Worm (Caenorhabditis elegans) whole organism, L4 larva: ENCODE data around the gene arrd-8.

ENCODE experiments used
- F26F4.8 ChIP-seq: fragments of 200-800 bp; sonication (Bioruptor generic); conservative IDR thresholded peaks from 2 replicates; pipeline ENCODE4 v1.3.6; 2022; ENCODE audit warnings: missing genetic modification characterization, missing compliant biosample characterization
- F37D6.2 ChIP-seq: sonication (generic microtip); optimal IDR thresholded peaks from 2 replicates; lab custom pipeline; 2016; ENCODE audit warnings: mild to moderate bottlenecking, missing genetic modification characterization, missing compliant biosample characterization
- F49E8.2 ChIP-seq: sonication (generic microtip); optimal IDR thresholded peaks from 2 replicates; lab custom pipeline; 2016; ENCODE audit warnings: missing compliant biosample characterization, mild to moderate bottlenecking, missing genetic modification characterization, borderline replicate concordance
- R02D3.7 ChIP-seq: fragments of 150-350 bp; sonication (generic microtip); optimal IDR thresholded peaks from 3 replicates; lab custom pipeline; 2014; ENCODE audit warnings: missing biosample characterization, missing genetic modification characterization
- T20F7.1 ChIP-seq: fragments of 200-800 bp; sonication (Bioruptor generic); optimal IDR thresholded peaks from 2 replicates; lab custom pipeline; 2018; ENCODE audit warnings: mild to moderate bottlenecking, missing genetic modification characterization, missing compliant biosample characterization
- aha-1 ChIP-seq: fragments of 150-350 bp; peaks from one replicate; lab custom pipeline; 2014; ENCODE audit warnings: missing biosample characterization, missing genetic modification characterization
- ceh-20 ChIP-seq: fragments of 200-800 bp; sonication (Bioruptor generic); IDR thresholded peaks from 2 replicates; pipeline ENCODE4 v1.3.6; 2022; ENCODE audit warnings: missing genetic modification reagents, missing genetic modification characterization, missing compliant biosample characterization
- cey-2 ChIP-seq: sonication (generic microtip); optimal IDR thresholded peaks from 3 replicates; lab custom pipeline; 2017; ENCODE audit warnings: missing genetic modification characterization, mild to moderate bottlenecking, missing compliant biosample characterization, antibody characterized with exemption, borderline replicate concordance; ENCODE audit not compliant: insufficient read depth
- daf-16 ChIP-seq, 3 experiments: sonication (generic microtip); optimal IDR thresholded peaks; 2 replicates each; lab custom pipeline; 2016 to 2017; ENCODE audit warnings: missing genetic modification characterization in 3 of 3, missing genetic modification reagents in 3 of 3, mild to moderate bottlenecking in 2 of 3, missing compliant biosample characterization in 2 of 3, missing biosample characterization in 1 of 3, moderate library complexity in 1 of 3
- daf-19 ChIP-seq: fragments of 200-800 bp; sonication (Bioruptor generic); conservative IDR thresholded peaks from 2 replicates; pipeline ENCODE4 v1.3.6; 2022; ENCODE audit warnings: missing genetic modification characterization, missing compliant biosample characterization
- dmd-6 ChIP-seq: fragments of 200-800 bp; sonication (Bioruptor generic); IDR thresholded peaks from 2 replicates; pipeline ENCODE4 v1.3.6; 2022; ENCODE audit warnings: missing genetic modification reagents, missing genetic modification characterization, missing compliant biosample characterization
- dmd-8 ChIP-seq: fragments of 200-800 bp; sonication (Bioruptor generic); IDR thresholded peaks from 2 replicates; pipeline ENCODE4 v1.3.6; 2022; ENCODE audit warnings: missing genetic modification characterization, missing compliant biosample characterization
- dmd-9 ChIP-seq: fragments of 200-800 bp; sonication (Bioruptor generic); IDR thresholded peaks from 2 replicates; pipeline ENCODE4 v1.3.6; 2022; ENCODE audit warnings: missing genetic modification reagents, missing genetic modification characterization, missing compliant biosample characterization
- dpl-1 ChIP-seq: fragments of 150-350 bp; optimal IDR thresholded peaks from 2 replicates; lab custom pipeline; 2014; ENCODE audit warnings: missing biosample characterization, missing genetic modification reagents, missing genetic modification characterization
- duxl-1 ChIP-seq: sonication (generic microtip); optimal IDR thresholded peaks from 2 replicates; lab custom pipeline; 2016; ENCODE audit warnings: mild to moderate bottlenecking, missing genetic modification characterization, moderate library complexity, missing compliant biosample characterization; ENCODE audit not compliant: poor library complexity
- dve-1 ChIP-seq: sonication (generic microtip); optimal IDR thresholded peaks from 2 replicates; lab custom pipeline; 2017; ENCODE audit warnings: antibody characterized with exemption, mild to moderate bottlenecking, missing genetic modification characterization, missing compliant biosample characterization; ENCODE audit not compliant: insufficient read depth
- egl-43 ChIP-seq: fragments of 200-800 bp; sonication (Bioruptor generic); IDR thresholded peaks from 2 replicates; pipeline ENCODE4 v1.3.6; 2022; ENCODE audit warnings: missing genetic modification reagents, missing genetic modification characterization, missing compliant biosample characterization
- gei-8 ChIP-seq: fragments of 200-800 bp; sonication (Bioruptor generic); optimal IDR thresholded peaks from 2 replicates; lab custom pipeline; 2018; ENCODE audit warnings: mild to moderate bottlenecking, missing genetic modification characterization, missing compliant biosample characterization
- hif-1 ChIP-seq, 2 experiments: sonication (generic microtip); optimal IDR thresholded peaks; 2 replicates each; lab custom pipeline; 2016 to 2017; ENCODE audit warnings: missing compliant biosample characterization in 2 of 2, missing genetic modification characterization in 2 of 2, missing genetic modification reagents in 2 of 2, missing genotype in 2 of 2, mild to moderate bottlenecking in 1 of 2
- hlh-11 ChIP-seq: fragments of 200-800 bp; sonication (Bioruptor generic); optimal IDR thresholded peaks from 2 replicates; lab custom pipeline; 2018; ENCODE audit warnings: mild to moderate bottlenecking, missing genetic modification characterization, missing compliant biosample characterization
- hlh-30 ChIP-seq: sonication (generic microtip); optimal IDR thresholded peaks from 2 replicates; lab custom pipeline; 2017; ENCODE audit warnings: antibody characterized with exemption, mild to moderate bottlenecking, missing genetic modification characterization, missing compliant biosample characterization; ENCODE audit not compliant: insufficient read depth
- lim-7 ChIP-seq: fragments of 200-800 bp; sonication (Bioruptor generic); IDR thresholded peaks from 2 replicates; pipeline ENCODE4 v1.3.6; 2022; ENCODE audit warnings: missing genetic modification characterization, missing compliant biosample characterization
- lin-1 ChIP-seq: fragments of 200-800 bp; sonication (Bioruptor generic); IDR thresholded peaks from 2 replicates; pipeline ENCODE4 v1.3.6; 2022; ENCODE audit warnings: missing genetic modification reagents, missing genetic modification characterization, missing compliant biosample characterization
- lsy-2 ChIP-seq, 2 experiments: fragments of 150-350 bp in 1 of 2; sonication (generic microtip) in 1 of 2; optimal IDR thresholded peaks; 2 replicates each; lab custom pipeline; 2014 to 2017; ENCODE audit warnings: missing biosample characterization in 2 of 2, missing genetic modification characterization in 2 of 2
- mdl-1 ChIP-seq, 2 experiments: fragments of 150-350 bp in 1 of 2; sonication (generic microtip) in 1 of 2; optimal IDR thresholded peaks; 2 replicates each; lab custom pipeline; 2014 to 2017; ENCODE audit warnings: missing biosample characterization in 2 of 2, missing genetic modification characterization in 2 of 2
- mdt-29 ChIP-seq: fragments of 200-800 bp; sonication (Bioruptor generic); IDR thresholded peaks from 2 replicates; pipeline ENCODE4 v1.3.6; 2022; ENCODE audit warnings: missing genetic modification reagents, missing genetic modification characterization, missing compliant biosample characterization
- mep-1 ChIP-seq: fragments of 150-350 bp; sonication (generic microtip); optimal IDR thresholded peaks from 3 replicates; lab custom pipeline; 2014; ENCODE audit warnings: missing biosample characterization, missing genetic modification characterization
- mes-2 ChIP-seq: sonication (generic microtip); optimal IDR thresholded peaks from 2 replicates; lab custom pipeline; 2016; ENCODE audit warnings: missing genotype, mild to moderate bottlenecking, missing genetic modification characterization, missing compliant biosample characterization; ENCODE audit not compliant: poor library complexity, severe bottlenecking
- mxl-2 ChIP-seq: fragments of 200-800 bp; sonication (Bioruptor generic); conservative IDR thresholded peaks from 2 replicates; pipeline ENCODE4 v1.3.6; 2022; ENCODE audit warnings: missing genetic modification reagents, missing genetic modification characterization, missing compliant biosample characterization
- nhr-10 ChIP-seq: fragments of 150-350 bp; optimal IDR thresholded peaks from 2 replicates; lab custom pipeline; 2014; ENCODE audit warnings: missing biosample characterization, missing genetic modification characterization
- nhr-237 ChIP-seq: sonication (generic microtip); optimal IDR thresholded peaks from 2 replicates; lab custom pipeline; 2017; ENCODE audit warnings: missing biosample characterization, missing genetic modification characterization
- nhr-28 ChIP-seq: fragments of 150-350 bp; optimal IDR thresholded peaks from 2 replicates; lab custom pipeline; 2014; ENCODE audit warnings: missing biosample characterization, missing genetic modification characterization
- nhr-41 ChIP-seq: fragments of 200-800 bp; sonication (Bioruptor generic); IDR thresholded peaks from 2 replicates; pipeline ENCODE4 v1.3.6; 2022; ENCODE audit warnings: missing genetic modification reagents, missing genetic modification characterization, missing compliant biosample characterization
- nhr-42 ChIP-seq: fragments of 200-800 bp; sonication (Bioruptor generic); IDR thresholded peaks from 2 replicates; pipeline ENCODE4 v1.3.6; 2022; ENCODE audit warnings: missing genetic modification characterization, missing compliant biosample characterization
- nhr-48 ChIP-seq: sonication (generic microtip); optimal IDR thresholded peaks from 2 replicates; lab custom pipeline; 2016; ENCODE audit warnings: mild to moderate bottlenecking, missing genetic modification characterization, missing compliant biosample characterization
- nhr-6 ChIP-seq: fragments of 150-350 bp; optimal IDR thresholded peaks from 2 replicates; lab custom pipeline; 2014; ENCODE audit warnings: missing biosample characterization, missing genetic modification characterization
- nhr-77 ChIP-seq: fragments of 150-350 bp; optimal IDR thresholded peaks from 2 replicates; lab custom pipeline; 2014; ENCODE audit warnings: missing biosample characterization, missing genetic modification characterization
- pha-4 ChIP-seq, 2 experiments: fragments of 150-350 bp in 1 of 2; fragments of 200-800 bp in 1 of 2; sonication (Bioruptor generic) in 1 of 2; IDR thresholded peaks in 1 of 2; optimal IDR thresholded peaks in 1 of 2; 2 replicates each; pipeline versions ENCODE4 v1.3.6 to Lab custom; 2014 to 2022; ENCODE audit warnings: missing genetic modification characterization in 2 of 2, missing genetic modification reagents in 2 of 2, missing biosample characterization in 1 of 2, missing compliant biosample characterization in 1 of 2
- pqm-1 ChIP-seq: sonication (generic microtip); optimal IDR thresholded peaks from 2 replicates; lab custom pipeline; 2017; ENCODE audit warnings: missing biosample characterization, missing genetic modification characterization
- saeg-2 ChIP-seq: fragments of 200-800 bp; sonication (Bioruptor generic); IDR thresholded peaks from 2 replicates; pipeline ENCODE4 v1.3.6; 2022; ENCODE audit warnings: missing genetic modification reagents, missing genetic modification characterization, missing compliant biosample characterization
- spr-1 ChIP-seq: sonication (generic microtip); optimal IDR thresholded peaks from 2 replicates; lab custom pipeline; 2016; ENCODE audit warnings: mild to moderate bottlenecking, missing genetic modification characterization, missing compliant biosample characterization
- tra-1 ChIP-seq: fragments of 200-800 bp; sonication (Bioruptor generic); IDR thresholded peaks from 2 replicates; pipeline ENCODE4 v1.3.6; 2022; ENCODE audit warnings: missing genetic modification reagents, missing genetic modification characterization, missing compliant biosample characterization
- vab-7 ChIP-seq: fragments of 200-800 bp; sonication (Bioruptor generic); IDR thresholded peaks from 2 replicates; pipeline ENCODE4 v1.3.6; 2022; ENCODE audit warnings: missing genetic modification reagents, missing genetic modification characterization, missing compliant biosample characterization
- zfp-2 ChIP-seq: sonication (generic microtip); optimal IDR thresholded peaks from 2 replicates; lab custom pipeline; 2016; ENCODE audit warnings: mild to moderate bottlenecking, missing genetic modification characterization, missing compliant biosample characterization
- ztf-7 ChIP-seq: fragments of 150-350 bp; optimal IDR thresholded peaks from 2 replicates; lab custom pipeline; 2014; ENCODE audit warnings: missing biosample characterization, missing genetic modification characterization

arrd-8 gene

ce11 chrII:12051601-12052000 lies 13.3 kb upstream of the arrd-8 start (continued):
- TF ChIP-seq ceh-20 (no peak), nhr-28 (tag; lab: Kevin White, UChicago) (peak; percentile 92), daf-19 (GFP tag; lab: Robert Waterston, UW) (no peak), nhr-42 (GFP tag; lab: Robert Waterston, UW) (no peak), daf-16 (GFP tag; optimal IDR thresholded peaks at IDR 0.05; lab: Kevin White, UChicago) (no peak), daf-16 (tag; optimal IDR thresholded peaks at IDR 0.05; lab: Kevin White, UChicago) (no peak)

- TF ChIP-seq F49E8.2 (tag; lab: Kevin White, UChicago) (no peak), hif-1 (tag; optimal IDR thresholded peaks at IDR 0.05; lab: Kevin White, UChicago) (peak in 1 of 2 experiments; percentile 94), aha-1 (tag; lab: Kevin White, UChicago) (peak; percentile 97), dmd-6 (GFP tag; lab: Robert Waterston, UW) (peak; percentile 84), hlh-11 (tag; lab: Kevin White, UChicago) (peak; percentile 44), mes-2 (peak; percentile 27), nhr-77 (tag; lab: Kevin White, UChicago) (peak; percentile 33), daf-16 (GFP tag; optimal IDR thresholded peaks at IDR 0.05; lab: Kevin White, UChicago) (no peak), daf-16 (tag; optimal IDR thresholded peaks at IDR 0.05; lab: Kevin White, UChicago) (peak; percentile 82), nhr-6 (tag; lab: Kevin White, UChicago) (no peak), hlh-30 (tag; lab: Kevin White, UChicago) (peak; percentile 64), mep-1 (no peak), pha-4 (GFP tag; IDR thresholded peaks at IDR 0.05; lab: Robert Waterston, UW) (0 out of 2 replicates have a peak, but pooled peaks have one; percentile 5), pha-4 (tag; optimal IDR thresholded peaks at IDR 0.05; lab: Kevin White, UChicago) (no peak), dmd-8 (no peak), mdl-1 (tag; optimal IDR thresholded peaks at IDR 0.05; lab: Kevin White, UChicago) (no peak), nhr-28 (tag; lab: Kevin White, UChicago) (peak; percentile 74), mdt-29 (GFP tag; lab: Robert Waterston, UW) (peak; percentile 57; the same call in 1 of the 2 replicates), dve-1 (tag; lab: Kevin White, UChicago) (peak; percentile 66), duxl-1 (tag; lab: Kevin White, UChicago) (no peak), tra-1 (GFP tag; lab: Robert Waterston, UW) (peak; percentile 41; the same call in 1 of the 2 replicates), pqm-1 (tag; lab: Kevin White, UChicago) (peak; percentile 12), lsy-2 (tag; optimal IDR thresholded peaks at IDR 0.05; lab: Kevin White, UChicago) (peak in 1 of 2 experiments; percentile 25)
These were observed 12.7 kb upstream of the arrd-8 start for ce11 chrII:12052136-12052535.

- TF ChIP-seq zfp-2 (tag; lab: Kevin White, UChicago) (no peak), T20F7.1 (no peak), gei-8 (no peak), saeg-2 (no peak), pqm-1 (tag; lab: Kevin White, UChicago) (no peak), egl-43 (no peak), lim-7 (GFP tag; lab: Robert Waterston, UW) (no peak), dmd-9 (GFP tag; lab: Robert Waterston, UW) (no peak), F37D6.2 (tag; lab: Kevin White, UChicago) (no peak), spr-1 (tag; lab: Kevin White, UChicago) (no peak), daf-19 (GFP tag; lab: Robert Waterston, UW) (no peak), nhr-237 (tag; lab: Kevin White, UChicago) (no peak), lin-1 (GFP tag; lab: Robert Waterston, UW) (no peak), F26F4.8 (GFP tag; lab: Robert Waterston, UW) (no peak), nhr-48 (tag; lab: Kevin White, UChicago) (peak; percentile 52), dpl-1 (GFP tag; lab: Kevin White, UChicago) (no peak), R02D3.7 (tag; lab: Kevin White, UChicago) (no peak), cey-2 (tag; lab: Kevin White, UChicago) (no peak), nhr-41 (no peak), vab-7 (no peak), F49E8.2 (tag; lab: Kevin White, UChicago) (no peak), ztf-7 (no peak), dmd-6 (GFP tag; lab: Robert Waterston, UW) (peak; percentile 15), mxl-2 (GFP tag; lab: Robert Waterston, UW) (no peak), mdl-1 (tag; optimal IDR thresholded peaks at IDR 0.05; lab: Kevin White, UChicago) (peak in 1 of 2 experiments; percentile 25), nhr-10 (tag; lab: Kevin White, UChicago) (no peak)
These were observed 12.0 kb upstream of the arrd-8 start for ce11 chrII:12052924-12053323.
